Fruit fly (Drosophila melanogaster): ENCODE data around the gene Pis.

DNA sequence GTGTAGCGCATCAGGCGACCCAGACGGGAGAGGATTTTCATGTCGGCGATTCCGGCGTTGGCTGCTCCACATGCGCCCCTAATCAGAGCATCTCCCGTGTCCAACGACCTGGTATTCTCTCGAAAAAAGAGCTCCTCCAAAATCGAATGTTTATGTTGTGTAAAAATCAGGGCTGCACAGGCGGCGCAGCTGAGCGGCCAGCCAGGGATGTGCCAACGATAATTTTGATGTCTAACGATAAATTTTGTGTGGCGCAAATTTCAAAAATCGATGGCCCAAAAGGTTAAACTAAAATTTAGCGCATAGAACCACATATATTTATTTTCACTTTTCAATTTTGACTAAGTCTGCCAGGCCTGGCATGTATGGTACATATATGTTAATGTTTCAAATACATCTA, 2.5 kb downstream of the Pis start, which contains the start of gene CG9240:
- TF ChIP-seq CG8478 (optimal IDR thresholded peaks at IDR 0.05): no peak
- TF ChIP-seq CTCF (optimal IDR thresholded peaks at IDR 0.05): no peak

Measured in S2 (cell line).